Fruit fly (Drosophila melanogaster) whole organism, adult: ENCODE data around the gene smash.
A peak's percentile ranks its signal among the peaks of the same experiment; 100 is the strongest.

ENCODE experiments used
- CG11617 ChIP-seq: fragments of 200-800 bp; sonication (Bioruptor generic); optimal IDR thresholded peaks from 2 replicates; lab custom pipeline; 2017; ENCODE audit warnings: mild to moderate bottlenecking, missing biosample characterization, missing genetic modification reagents, missing genetic modification characterization
- CG12768 ChIP-seq: fragments of 200-800 bp; sonication (Bioruptor generic); optimal IDR thresholded peaks from 2 replicates; lab custom pipeline; 2017; ENCODE audit warnings: missing biosample characterization, missing genetic modification characterization, mild to moderate bottlenecking, moderate library complexity, missing genetic modification reagents
- CG14711 ChIP-seq: fragments of 200-800 bp; sonication (Bioruptor generic); optimal IDR thresholded peaks from 2 replicates; lab custom pipeline; 2018; ENCODE audit warnings: missing biosample characterization, mild to moderate bottlenecking, missing genetic modification characterization, moderate library complexity
- CG1620 ChIP-seq: fragments of 200-800 bp; sonication (Bioruptor generic); optimal IDR thresholded peaks from 2 replicates; lab custom pipeline; 2016; ENCODE audit warnings: missing biosample characterization, missing genetic modification characterization
- CG33017 ChIP-seq: fragments of 200-800 bp; sonication (Bioruptor generic); optimal IDR thresholded peaks from 2 replicates; lab custom pipeline; 2018; ENCODE audit warnings: missing biosample characterization, mild to moderate bottlenecking, missing genetic modification characterization, moderate library complexity
- CG5204 ChIP-seq: fragments of 200-800 bp; sonication (Bioruptor generic); optimal IDR thresholded peaks from 2 replicates; lab custom pipeline; 2016; ENCODE audit warnings: missing biosample characterization, missing genetic modification characterization
- CG7045 ChIP-seq: fragments of 200-800 bp; sonication (Bioruptor generic); optimal IDR thresholded peaks from 2 replicates; lab custom pipeline; 2017; ENCODE audit warnings: missing biosample characterization, mild to moderate bottlenecking, missing genetic modification characterization
- CG7101 ChIP-seq: fragments of 200-800 bp; sonication (Bioruptor generic); optimal IDR thresholded peaks from 2 replicates; lab custom pipeline; 2018; ENCODE audit warnings: missing biosample characterization, mild to moderate bottlenecking, missing genetic modification characterization, moderate library complexity
- Clk ChIP-seq: fragments of 200-800 bp; sonication (Bioruptor generic); optimal IDR thresholded peaks from 2 replicates; lab custom pipeline; 2017; ENCODE audit warnings: missing biosample characterization, missing genetic modification characterization
- Crg-1 ChIP-seq: fragments of 200-800 bp; sonication (Bioruptor generic); optimal IDR thresholded peaks from 2 replicates; lab custom pipeline; 2016; ENCODE audit warnings: missing biosample characterization, missing genetic modification characterization
- Hr96 ChIP-seq: fragments of 200-800 bp; sonication (Bioruptor generic); optimal IDR thresholded peaks from 2 replicates; lab custom pipeline; 2016; ENCODE audit warnings: missing biosample characterization, missing genetic modification characterization
- Mnt ChIP-seq: fragments of 200-800 bp; sonication (Bioruptor generic); optimal IDR thresholded peaks from 2 replicates; lab custom pipeline; 2016; ENCODE audit warnings: missing biosample characterization, mild to moderate bottlenecking, missing genetic modification characterization
- bab1 ChIP-seq: fragments of 200-800 bp; sonication (Bioruptor generic); optimal IDR thresholded peaks from 3 replicates; lab custom pipeline; 2019; ENCODE audit warnings: missing biosample characterization, mild to moderate bottlenecking, missing genetic modification characterization, moderate library complexity
- cic ChIP-seq: fragments of 200-800 bp; sonication (Bioruptor generic); optimal IDR thresholded peaks from 2 replicates; lab custom pipeline; 2017; ENCODE audit warnings: missing biosample characterization, mild to moderate bottlenecking, missing genetic modification characterization, moderate library complexity
- cnc ChIP-seq, 2 experiments: fragments of >200 bp; optimal IDR thresholded peaks; 2 replicates each; lab custom pipeline; 2017
- kay ChIP-seq: fragments of 200-800 bp; sonication (Bioruptor generic); peaks from one replicate; lab custom pipeline; 2016; ENCODE audit warnings: missing biosample characterization, missing genetic modification characterization, borderline replicate concordance
- ovo ChIP-seq: fragments of 200-800 bp; sonication (Bioruptor generic); optimal IDR thresholded peaks from 2 replicates; lab custom pipeline; 2016; ENCODE audit warnings: missing biosample characterization, missing genetic modification characterization
- pad ChIP-seq: fragments of 200-800 bp; sonication (Bioruptor generic); optimal IDR thresholded peaks from 3 replicates; lab custom pipeline; 2017; ENCODE audit warnings: missing biosample characterization, missing genetic modification characterization, mild to moderate bottlenecking, moderate library complexity, missing genetic modification reagents
- tj ChIP-seq: fragments of 200-800 bp; sonication (Bioruptor generic); optimal IDR thresholded peaks from 3 replicates; lab custom pipeline; 2017; ENCODE audit warnings: missing biosample characterization, mild to moderate bottlenecking, missing genetic modification characterization, moderate library complexity
- toe ChIP-seq: fragments of 200-800 bp; sonication (Bioruptor generic); optimal IDR thresholded peaks from 2 replicates; lab custom pipeline; 2016; ENCODE audit warnings: missing biosample characterization, missing genetic modification characterization

The smash gene

dm6 chr3R:4658991-4659933 is at the start of gene smash:
smash (plus strand) TSS chr3R:4659579.
- TF ChIP-seq toe (GFP tag; lab: Kevin White, UChicago) (no peak), cic (peak; percentile 82), pad (peak; percentile 71), CG12768 (peak; percentile 77), CG7045 (peak; percentile 57), cnc (optimal IDR thresholded peaks at IDR 0.05; lab: Kevin White, UChicago) (no peak), CG1620 (GFP tag; lab: Kevin White, UChicago) (peak; percentile 54), CG5204 (GFP tag; lab: Kevin White, UChicago) (no peak), Clk (GFP tag; lab: Kevin White, UChicago) (no peak), ovo (GFP tag; lab: Kevin White, UChicago) (no peak), Hr96 (GFP tag; lab: Kevin White, UChicago) (no peak), CG11617 (GFP tag; lab: Kevin White, UChicago) (peak; percentile 80), Mnt (GFP tag; lab: Kevin White, UChicago) (peak; percentile 82), tj (GFP tag; lab: Kevin White, UChicago) (peak; percentile 67), CG7101 (tag; lab: Kevin White, UChicago) (peak; percentile 52), bab1 (GFP tag; lab: Kevin White, UChicago) (peak; percentile 74), CG14711 (tag; lab: Kevin White, UChicago) (peak; percentile 15), CG33017 (tag; lab: Kevin White, UChicago) (peak; percentile 29), Crg-1 (GFP tag; lab: Kevin White, UChicago) (no peak), kay (GFP tag; lab: Kevin White, UChicago) (peak; percentile 40)

DNA sequence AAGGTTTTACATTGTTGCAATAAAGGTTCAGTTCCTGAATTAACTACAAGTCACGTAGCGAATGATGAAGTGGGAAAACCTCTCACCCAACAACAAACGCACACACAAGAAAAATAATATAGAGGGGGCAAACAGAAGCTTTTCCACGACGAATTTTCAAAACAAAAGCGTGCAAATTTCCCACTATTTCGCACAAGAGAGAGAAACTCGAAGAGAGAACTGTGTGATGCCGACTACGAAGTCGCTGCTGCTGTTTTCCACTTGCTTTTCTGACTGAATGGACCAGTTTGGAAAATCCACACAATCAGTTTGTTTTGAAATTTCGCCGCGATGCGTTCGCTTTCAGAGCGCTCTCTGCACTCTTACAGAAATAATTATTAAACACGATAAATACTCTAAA is 46.8 kb upstream of the smash start, which contains the start of gene 5-HT2A:
TSS of gene 5-HT2A (plus strand) at position 301 of the 400 bp plus-strand sequence.
- TF ChIP-seq pad (no peak), CG11617 (GFP tag; lab: Kevin White, UChicago) (no peak), ovo (GFP tag; lab: Kevin White, UChicago) (no peak), cnc (optimal IDR thresholded peaks at IDR 0.05; lab: Kevin White, UChicago) (no peak), cic (no peak), CG33017 (tag; lab: Kevin White, UChicago) (no peak), CG12768 (no peak), tj (GFP tag; lab: Kevin White, UChicago) (no peak), CG1620 (GFP tag; lab: Kevin White, UChicago) (no peak), kay (GFP tag; lab: Kevin White, UChicago) (no peak), Mnt (GFP tag; lab: Kevin White, UChicago) (no peak), CG7045 (no peak), Hr96 (GFP tag; lab: Kevin White, UChicago) (no peak), Crg-1 (GFP tag; lab: Kevin White, UChicago) (no peak), Clk (GFP tag; lab: Kevin White, UChicago) (no peak), toe (GFP tag; lab: Kevin White, UChicago) (no peak), CG5204 (GFP tag; lab: Kevin White, UChicago) (no peak)

DNA sequence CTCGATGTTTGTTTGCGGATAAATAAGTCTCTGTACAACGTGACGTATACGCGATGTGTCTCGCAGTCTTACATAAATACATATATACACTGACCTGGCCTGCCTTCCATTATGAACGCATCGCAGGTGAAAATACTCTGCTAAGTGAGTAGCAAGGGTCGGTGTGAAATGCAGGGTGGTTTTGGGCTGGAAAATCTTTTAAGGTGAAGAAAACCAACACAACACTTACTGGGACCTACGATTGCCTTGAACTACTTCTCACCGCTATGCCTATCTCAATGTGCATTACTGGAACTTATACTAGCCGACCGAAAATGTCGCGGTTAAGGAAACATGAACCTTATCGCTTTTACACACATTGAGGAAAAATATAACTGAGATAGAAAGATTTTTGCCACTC is 43.2 kb upstream of the smash start:
- TF ChIP-seq kay (GFP tag; lab: Kevin White, UChicago) (no peak), pad (no peak), CG5204 (GFP tag; lab: Kevin White, UChicago) (no peak), ovo (GFP tag; lab: Kevin White, UChicago) (no peak)

DNA sequence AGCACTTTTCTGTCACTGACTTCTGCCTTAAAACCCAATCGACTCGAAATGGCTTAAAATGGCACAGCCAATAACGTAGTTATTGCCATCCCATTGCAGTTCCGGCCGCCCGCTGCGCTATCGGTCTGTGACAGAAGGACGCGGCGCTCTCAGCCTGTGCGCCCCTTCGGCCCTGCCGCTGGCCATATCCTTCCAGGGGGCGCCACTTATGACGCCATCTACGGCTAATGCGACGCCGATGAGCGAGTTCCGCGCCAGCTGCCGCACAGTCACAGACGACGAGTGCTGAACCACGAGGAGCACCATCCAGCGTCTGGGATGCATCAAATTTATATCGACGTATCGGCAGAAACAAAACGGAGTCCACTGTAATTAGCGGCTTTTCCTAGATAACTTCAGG is 26.7 kb upstream of the smash start:
- no peak for TF ChIP-seq CG1620 (GFP tag; lab: Kevin White, UChicago)
- TF ChIP-seq CG33017 (tag; lab: Kevin White, UChicago): no peak
- TF ChIP-seq CG14711 (tag; lab: Kevin White, UChicago): no peak
- TF ChIP-seq cnc (optimal IDR thresholded peaks at IDR 0.05; lab: Kevin White, UChicago): no peak

DNA sequence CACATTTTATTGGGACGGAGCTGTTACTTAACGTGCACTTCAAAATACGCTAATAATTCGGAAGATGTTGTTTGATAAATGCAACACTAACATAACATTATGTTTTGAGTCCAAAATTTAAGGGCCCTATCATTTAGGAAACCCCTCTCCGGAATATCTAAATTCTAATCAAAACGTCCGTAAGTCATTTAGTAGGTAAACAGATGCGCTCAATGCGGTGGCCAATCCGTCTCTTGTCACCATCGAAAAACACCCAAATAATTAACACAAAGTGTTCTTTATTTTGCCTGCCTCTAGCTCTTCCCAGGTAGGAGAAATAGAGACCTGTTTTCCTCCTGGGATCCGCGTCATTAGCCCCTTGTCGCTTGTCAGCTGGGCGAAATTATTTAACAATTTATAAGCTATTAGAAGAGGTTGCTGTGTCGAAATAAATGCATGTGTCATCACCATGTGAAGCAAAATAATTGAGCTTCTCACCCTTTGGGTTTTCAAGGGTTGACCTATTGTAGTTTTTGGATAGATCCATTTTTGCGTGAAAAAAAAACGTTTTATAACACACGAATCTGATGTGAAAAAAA is 25.0 kb upstream of the smash start:
- no peak for TF ChIP-seq kay (GFP tag; lab: Kevin White, UChicago)
- no peak for TF ChIP-seq ovo (GFP tag; lab: Kevin White, UChicago)
- TF ChIP-seq cic: no peak
- TF ChIP-seq CG33017 (tag; lab: Kevin White, UChicago): no peak
- no peak for TF ChIP-seq Clk (GFP tag; lab: Kevin White, UChicago)
- no peak for TF ChIP-seq tj (GFP tag; lab: Kevin White, UChicago)
- no peak for TF ChIP-seq CG11617 (GFP tag; lab: Kevin White, UChicago)
- TF ChIP-seq cnc (optimal IDR thresholded peaks at IDR 0.05; lab: Kevin White, UChicago): no peak
- no peak for TF ChIP-seq CG14711 (tag; lab: Kevin White, UChicago)
- TF ChIP-seq toe (GFP tag; lab: Kevin White, UChicago): no peak
- TF ChIP-seq CG5204 (GFP tag; lab: Kevin White, UChicago): no peak
- TF ChIP-seq pad: no peak
- no peak for TF ChIP-seq Hr96 (GFP tag; lab: Kevin White, UChicago)
- TF ChIP-seq CG7045: no peak
